Worm (Caenorhabditis elegans): ENCODE measurements around the gene C39B10.7.
A peak's percentile ranks its signal among the peaks of the same experiment; 100 is the strongest.

C39B10.7 gene

DNA sequence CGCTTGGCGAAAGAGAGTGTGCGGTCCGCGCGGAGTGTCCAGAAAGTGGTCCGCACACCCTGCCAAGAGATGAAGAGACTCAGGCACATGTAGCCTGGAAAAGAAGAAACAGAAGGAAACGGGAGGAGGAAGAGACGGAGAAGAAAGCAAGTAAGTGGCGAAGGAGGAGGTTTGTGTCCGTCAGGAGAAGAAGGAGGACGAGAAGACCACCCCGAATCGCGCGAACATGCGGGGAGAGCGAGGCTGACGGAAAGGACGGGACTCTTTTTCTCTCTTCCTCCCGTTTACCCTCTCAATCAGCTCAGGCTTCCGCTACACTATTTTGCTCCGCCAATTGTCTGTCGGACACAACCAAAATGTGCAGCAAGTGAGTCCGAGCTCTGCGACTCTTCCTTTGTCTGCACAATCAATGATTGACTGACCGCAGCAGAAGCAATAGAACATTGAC lies 41.2 kb upstream of the C39B10.7 start (continued):
- TF ChIP-seq syd-9 (tag; optimal IDR thresholded peaks at IDR 0.05) (peak; percentile 92), nfya-1 (tag; optimal IDR thresholded peaks at IDR 0.05) (peak; percentile 77)

DNA sequence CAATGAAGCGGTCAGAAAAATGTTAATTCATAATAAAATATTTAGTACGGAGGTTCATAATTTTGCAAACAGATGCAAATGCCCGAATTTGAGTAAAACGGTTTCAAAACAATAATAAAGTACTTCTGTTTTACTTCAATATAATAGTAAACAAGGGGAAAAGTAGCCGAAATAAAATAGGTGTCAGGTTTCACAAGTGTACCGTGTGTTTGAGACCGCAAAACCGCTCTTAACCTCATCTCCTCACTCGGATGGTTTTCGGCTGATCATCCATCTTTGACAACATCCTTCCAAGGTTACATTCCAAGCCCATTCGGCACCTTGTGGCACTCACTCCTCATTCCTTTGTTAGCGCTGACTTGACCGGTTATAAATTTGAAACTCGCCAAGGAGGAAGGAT lies 39.3 kb upstream of the C39B10.7 start:
- no peak for TF ChIP-seq unc-42 (tag; optimal IDR thresholded peaks at IDR 0.05)
- TF ChIP-seq ceh-34 (tag; optimal IDR thresholded peaks at IDR 0.05), result peak; percentile 93

DNA sequence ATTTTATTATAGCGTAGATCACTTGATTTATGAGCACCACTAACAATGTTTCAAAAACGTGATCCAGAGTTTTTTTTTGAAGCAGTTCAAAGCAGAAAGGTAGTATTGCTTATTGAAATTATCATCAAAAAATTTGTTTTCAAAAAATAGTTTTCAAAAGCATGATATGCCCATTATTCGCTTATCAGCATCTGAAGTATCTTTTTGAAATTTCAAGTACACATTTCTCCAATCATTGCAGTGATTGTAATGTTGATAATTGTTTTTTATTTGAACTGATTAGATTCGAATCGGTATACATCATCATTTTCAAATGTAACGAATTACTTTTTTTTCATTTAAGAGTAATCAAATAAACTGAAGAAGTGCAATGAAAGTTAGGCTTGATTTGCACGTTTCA lies 35.9 kb upstream of the C39B10.7 start:
- no peak for TF ChIP-seq ceh-2 (tag; optimal IDR thresholded peaks at IDR 0.05)

DNA sequence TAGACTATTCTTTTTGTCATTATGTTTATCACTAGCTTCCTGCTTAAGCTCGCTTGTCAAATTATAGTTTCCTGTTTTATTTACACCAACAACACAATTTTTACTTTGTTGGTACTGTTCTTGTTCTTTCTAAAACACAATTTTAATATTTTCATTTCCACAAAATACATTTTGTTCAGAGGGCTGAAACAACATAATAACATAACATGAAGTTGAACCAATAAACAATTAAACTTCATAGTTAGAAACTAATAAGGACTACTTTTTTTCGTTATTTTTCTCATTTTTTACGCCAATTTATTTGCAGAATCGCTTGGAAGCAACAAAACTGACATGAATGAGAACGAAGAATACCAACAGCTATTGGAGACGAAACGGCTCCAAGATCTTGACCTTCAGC lies 32.8 kb upstream of the C39B10.7 start, which contains the start of gene C39B10.3:
C39B10.3 (plus strand) TSS at position 301 of the 400 bp plus-strand sequence.
- no peak for TF ChIP-seq mec-3 (tag; optimal IDR thresholded peaks at IDR 0.05; ENCODE audit: borderline replicate concordance)
- no peak for TF ChIP-seq zip-5 (tag; optimal IDR thresholded peaks at IDR 0.05)
- no peak for TF ChIP-seq ceh-6 (GFP tag; optimal IDR thresholded peaks at IDR 0.05)
- no peak for TF ChIP-seq dmd-4 (tag; optimal IDR thresholded peaks at IDR 0.05; ENCODE audit: borderline replicate concordance)
- no peak for TF ChIP-seq dve-1 (tag; optimal IDR thresholded peaks at IDR 0.05)
- TF ChIP-seq tbx-7 (tag; optimal IDR thresholded peaks at IDR 0.05), result no peak
- TF ChIP-seq ama-1 (optimal IDR thresholded peaks at IDR 0.05), result no peak
- no peak for TF ChIP-seq nhr-232 (tag; optimal IDR thresholded peaks at IDR 0.05)

DNA sequence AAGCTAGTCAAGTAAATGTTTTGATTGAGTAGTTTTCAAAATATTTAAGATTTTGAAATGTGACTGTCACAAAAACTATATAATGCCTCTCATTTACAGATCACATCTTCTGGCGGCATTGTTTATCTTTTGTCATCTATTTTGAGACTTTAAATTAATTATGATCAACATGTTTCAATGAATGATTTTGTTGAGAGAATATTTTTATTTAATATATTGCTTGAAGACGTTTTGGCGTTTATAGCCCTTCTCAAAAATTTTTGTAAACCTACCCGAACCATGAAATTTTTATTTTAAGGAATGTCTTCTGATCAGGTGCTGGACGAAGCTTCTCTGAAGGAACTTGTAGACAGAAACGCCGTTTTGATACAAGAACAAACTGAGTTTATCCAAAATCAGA lies 32.0 kb upstream of the C39B10.7 start, which contains the start of gene C39B10.4:
C39B10.4 (plus strand) TSS at position 301 of the 400 bp plus-strand sequence.
- TF ChIP-seq elt-4 (tag; optimal IDR thresholded peaks at IDR 0.05) (no peak), lim-6 (tag; optimal IDR thresholded peaks at IDR 0.05) (no peak), ama-1 (optimal IDR thresholded peaks at IDR 0.05) (no peak), elt-2 (tag; optimal IDR thresholded peaks at IDR 0.05) (no peak), fkh-10 (GFP tag; optimal IDR thresholded peaks at IDR 0.05) (no peak), hlh-6 (tag; optimal IDR thresholded peaks at IDR 0.05) (no peak), nfya-1 (tag; optimal IDR thresholded peaks at IDR 0.05) (no peak), hlh-8 (tag; optimal IDR thresholded peaks at IDR 0.05) (no peak)

DNA sequence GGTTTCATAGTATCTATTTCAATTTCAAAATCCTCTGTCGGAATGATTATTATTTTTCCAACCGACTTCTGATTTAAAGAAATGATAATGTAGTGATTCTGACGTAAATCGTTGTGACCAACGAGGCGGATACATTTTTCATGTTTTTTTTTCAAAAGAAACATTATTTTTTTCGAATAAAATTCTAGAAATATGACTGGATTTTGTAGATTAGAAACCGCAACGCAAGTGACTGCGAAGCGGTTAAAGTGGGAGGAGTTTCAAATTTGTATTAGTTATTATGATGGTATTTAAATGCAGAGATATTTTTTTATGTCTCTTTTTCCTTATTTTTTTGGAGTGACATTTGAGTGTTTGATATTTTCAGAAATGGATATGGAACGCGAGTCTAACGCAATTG lies 29.7 kb upstream of the C39B10.7 start, which contains the start of gene C39B10.5:
C39B10.5 (plus strand) TSS at position 362 of the 400 bp plus-strand sequence.
- TF ChIP-seq zip-5 (tag; optimal IDR thresholded peaks at IDR 0.05) (no peak), npax-4 (tag; optimal IDR thresholded peaks at IDR 0.05) (no peak), sdc-2 (tag; optimal IDR thresholded peaks at IDR 0.05) (no peak), nhr-232 (tag; optimal IDR thresholded peaks at IDR 0.05) (no peak), sox-2 (GFP tag; IDR thresholded peaks at IDR 0.05) (no peak), pat-9 (tag; optimal IDR thresholded peaks at IDR 0.05) (no peak), ceh-34 (tag; optimal IDR thresholded peaks at IDR 0.05) (no peak), fax-1 (tag; optimal IDR thresholded peaks at IDR 0.05) (no peak), ama-1 (optimal IDR thresholded peaks at IDR 0.05) (no peak)

DNA sequence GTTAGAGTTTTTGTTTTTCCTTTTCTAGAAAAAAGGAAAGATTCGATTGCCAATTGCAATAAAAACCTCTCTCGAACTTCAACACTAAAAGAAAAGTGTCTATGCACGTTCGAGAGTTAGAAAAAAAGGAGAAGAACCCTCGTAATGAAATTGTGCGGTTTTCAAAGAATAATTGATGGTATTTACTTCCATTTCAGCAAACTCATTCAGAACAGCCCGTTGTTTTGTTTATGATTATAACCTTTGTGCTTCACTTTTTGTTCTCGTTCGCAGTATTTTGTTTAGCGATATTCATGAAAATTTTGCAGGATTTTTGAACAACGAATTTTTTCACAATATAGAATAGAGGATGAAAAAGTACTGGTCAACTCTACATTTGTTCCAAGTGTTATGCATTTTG lies 22.7 kb upstream of the C39B10.7 start, which contains the start of gene lgc-41:
lgc-41 (plus strand) TSS at position 301 of the 400 bp plus-strand sequence.
- TF ChIP-seq hlh-6 (tag; optimal IDR thresholded peaks at IDR 0.05) (no peak), ceh-34 (tag; optimal IDR thresholded peaks at IDR 0.05) (no peak), hlh-15 (tag; optimal IDR thresholded peaks at IDR 0.05) (no peak), T23F11.4 (GFP tag; optimal IDR thresholded peaks at IDR 0.05) (no peak), ceh-2 (tag; optimal IDR thresholded peaks at IDR 0.05) (no peak), sox-4 (tag; optimal IDR thresholded peaks at IDR 0.05) (no peak), odd-2 (tag; optimal IDR thresholded peaks at IDR 0.05) (no peak), ceh-22 (tag; optimal IDR thresholded peaks at IDR 0.05) (no peak), dve-1 (tag; optimal IDR thresholded peaks at IDR 0.05) (no peak), che-1 (tag; optimal IDR thresholded peaks at IDR 0.05) (no peak), K02D7.2 (tag; optimal IDR thresholded peaks at IDR 0.05) (no peak), elt-2 (tag; optimal IDR thresholded peaks at IDR 0.05) (no peak), fax-1 (tag; optimal IDR thresholded peaks at IDR 0.05) (no peak), unc-86 (tag; optimal IDR thresholded peaks at IDR 0.05) (no peak), nfya-1 (tag; optimal IDR thresholded peaks at IDR 0.05) (no peak), zip-5 (tag; optimal IDR thresholded peaks at IDR 0.05) (no peak), lin-11 (tag; optimal IDR thresholded peaks at IDR 0.05) (no peak), pqm-1 (tag; optimal IDR thresholded peaks at IDR 0.05) (no peak), pax-1 (tag; optimal IDR thresholded peaks at IDR 0.05) (no peak)
